Fruit fly (Drosophila melanogaster) whole organism, wandering third instar larva: ENCODE results near the gene GIIIspla2.

ENCODE experiments used
- Dif ChIP-seq: fragments of 200-275, 200-300 bp; sonication (Bioruptor generic); optimal IDR thresholded peaks from 2 replicates; lab custom pipeline; 2018; ENCODE audit warnings: missing biosample characterization, missing genetic modification characterization; ENCODE audit not compliant: partially characterized antibody
- Hr78 ChIP-seq: fragments of >200 bp; optimal IDR thresholded peaks from 2 replicates; lab custom pipeline; 2017; ENCODE audit warnings: missing biosample characterization, missing genetic modification characterization
- Jra ChIP-seq: sonication (Bioruptor generic); optimal IDR thresholded peaks from 2 replicates; lab custom pipeline; 2016; ENCODE audit warnings: missing biosample characterization, missing genetic modification characterization
- br ChIP-seq: fragments of 200-800 bp; sonication (Bioruptor generic); optimal IDR thresholded peaks from 2 replicates; lab custom pipeline; 2016; ENCODE audit warnings: missing biosample characterization, missing genetic modification characterization
- sage ChIP-seq: fragments of 200-800 bp; sonication (Bioruptor generic); optimal IDR thresholded peaks from 2 replicates; lab custom pipeline; 2016; ENCODE audit warnings: missing biosample characterization, mild to moderate bottlenecking, missing genetic modification characterization
- tai ChIP-seq: sonication (Bioruptor generic); optimal IDR thresholded peaks from 2 replicates; lab custom pipeline; 2016; ENCODE audit warnings: missing biosample characterization, missing genetic modification characterization
- woc ChIP-seq: sonication (Bioruptor generic); optimal IDR thresholded peaks from 2 replicates; lab custom pipeline; 2016; ENCODE audit warnings: missing biosample characterization, mild to moderate bottlenecking, missing genetic modification characterization

DNA sequence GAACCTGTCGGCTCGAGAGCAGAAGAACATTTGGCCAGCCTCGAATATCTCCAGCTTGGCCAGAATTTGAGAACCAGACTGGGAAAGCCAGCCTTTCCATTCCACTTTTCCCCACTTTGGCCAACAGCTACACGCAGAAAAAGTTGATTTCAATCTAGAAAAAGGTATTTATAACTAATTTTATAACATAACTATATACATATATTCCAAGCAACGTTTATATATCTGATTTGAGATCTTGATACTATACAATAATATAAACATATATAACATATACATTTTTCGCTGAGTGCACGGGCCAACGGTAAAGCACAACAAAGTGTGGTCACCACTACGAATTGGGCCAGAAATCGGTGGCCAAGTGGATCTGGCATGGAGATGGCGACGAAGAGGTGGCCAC, 6.0 kb downstream of the GIIIspla2 start:
- no peak for TF ChIP-seq sage (GFP tag; lab: Kevin White, UChicago)
- no peak for TF ChIP-seq br
- no peak for TF ChIP-seq Hr78 (GFP tag; lab: Kevin White, UChicago)
- TF ChIP-seq tai (GFP tag; lab: Kevin White, UChicago), result no peak
- no peak for TF ChIP-seq woc (GFP tag; lab: Kevin White, UChicago)
- no peak for TF ChIP-seq Jra (GFP tag; lab: Kevin White, UChicago)
- TF ChIP-seq Dif (GFP tag; lab: Kevin White, UChicago), result no peak
